Fruit fly (Drosophila melanogaster) whole organism, embryonic: ENCODE data around the gene Eig71Ea.

ENCODE experiments used
- Antp ChIP-seq: fragments of 200-800 bp; sonication (Bioruptor generic); optimal IDR thresholded peaks from 3 replicates; lab custom pipeline; 2016; ENCODE audit warnings: missing biosample characterization, missing genetic modification characterization
- BEAF-32 ChIP-seq: fragments of 200-800 bp; sonication (Bioruptor generic); optimal IDR thresholded peaks from 3 replicates; lab custom pipeline; 2017; ENCODE audit warnings: missing biosample characterization, missing genetic modification characterization, mild to moderate bottlenecking, moderate library complexity, missing genetic modification reagents
- CG10147 ChIP-seq: fragments of 200-800 bp; sonication (Bioruptor generic); optimal IDR thresholded peaks from 2 replicates; lab custom pipeline; 2019; ENCODE audit warnings: missing biosample characterization, mild to moderate bottlenecking, missing genetic modification characterization, moderate library complexity
- CG10979 ChIP-seq: fragments of 200-800 bp; sonication (Bioruptor generic); optimal IDR thresholded peaks from 2 replicates; lab custom pipeline; 2018; ENCODE audit warnings: missing biosample characterization, mild to moderate bottlenecking, missing genetic modification characterization, moderate library complexity
- CG12391 ChIP-seq: fragments of 200-800 bp; sonication (Bioruptor generic); optimal IDR thresholded peaks from 3 replicates; lab custom pipeline; 2018; ENCODE audit warnings: missing biosample characterization, mild to moderate bottlenecking, missing genetic modification characterization, moderate library complexity
- CG13287 ChIP-seq: fragments of 200-800 bp; sonication (Bioruptor generic); IDR thresholded peaks from 2 replicates; pipeline ENCODE4 v1.3.6; 2022; ENCODE audit warnings: missing biosample characterization, missing genetic modification characterization; ENCODE audit not compliant: partially characterized antibody
- CG13775 ChIP-seq: fragments of 200-800 bp; sonication (Bioruptor generic); optimal IDR thresholded peaks from 3 replicates; lab custom pipeline; 2017; ENCODE audit warnings: missing biosample characterization, mild to moderate bottlenecking, missing genetic modification characterization
- CG14965 ChIP-seq: fragments of 200-800 bp; sonication (Bioruptor generic); optimal IDR thresholded peaks from 2 replicates; lab custom pipeline; 2016; ENCODE audit warnings: missing biosample characterization, missing genetic modification characterization, borderline replicate concordance
- CG17361 ChIP-seq: fragments of 200-800 bp; sonication (Bioruptor generic); IDR thresholded peaks from 3 replicates; pipeline ENCODE4 v1.3.6; 2022; ENCODE audit warnings: missing biosample characterization, missing genetic modification characterization
- CG17385 ChIP-seq: fragments of 200-800 bp; sonication (Bioruptor generic); optimal IDR thresholded peaks from 3 replicates; lab custom pipeline; 2018; ENCODE audit warnings: missing biosample characterization, mild to moderate bottlenecking, missing genetic modification characterization
- CG1832 ChIP-seq: fragments of 200-800 bp; sonication (Bioruptor generic); optimal IDR thresholded peaks from 2 replicates; lab custom pipeline; 2017; ENCODE audit warnings: missing biosample characterization, mild to moderate bottlenecking, missing genetic modification characterization, inconsistent platforms
- CG34224 ChIP-seq: fragments of 200-800 bp; sonication (Bioruptor generic); IDR thresholded peaks from 3 replicates; pipeline ENCODE4 v1.3.6; 2022; ENCODE audit warnings: missing biosample characterization, missing genetic modification characterization; ENCODE audit not compliant: partially characterized antibody
- CG4360 ChIP-seq: fragments of 200-800 bp; sonication (Bioruptor generic); IDR thresholded peaks from 2 replicates; pipeline ENCODE4 v1.3.6; 2022; ENCODE audit warnings: missing biosample characterization, missing genetic modification characterization
- CG6791 ChIP-seq: fragments of 200-800 bp; sonication (Bioruptor generic); IDR thresholded peaks from 3 replicates; pipeline ENCODE4 v1.3.6; 2022; ENCODE audit warnings: missing biosample characterization, missing genetic modification characterization; ENCODE audit not compliant: partially characterized antibody
- CG9215 ChIP-seq: fragments of 200-800 bp; sonication (Bioruptor generic); IDR thresholded peaks from 2 replicates; pipeline ENCODE4 v1.3.6; 2022; ENCODE audit warnings: missing biosample characterization, missing genetic modification characterization
- CG9609 ChIP-seq: fragments of 200-800 bp; sonication (Bioruptor generic); optimal IDR thresholded peaks from 3 replicates; lab custom pipeline; 2016; ENCODE audit warnings: missing biosample characterization, missing genetic modification characterization
- Chrac-16 ChIP-seq: fragments of 200-800 bp; sonication (Bioruptor generic); optimal IDR thresholded peaks from 3 replicates; lab custom pipeline; 2016; ENCODE audit warnings: missing biosample characterization, missing genetic modification characterization
- Doc2 ChIP-seq: fragments of 200-800 bp; sonication (Bioruptor generic); IDR thresholded peaks from 2 replicates; pipeline ENCODE4 v1.3.6; 2022; ENCODE audit warnings: missing biosample characterization, missing genetic modification characterization
- Dref ChIP-seq: fragments of 200-800 bp; sonication (Bioruptor generic); IDR thresholded peaks from 2 replicates; pipeline ENCODE4 v1.3.6; 2022; ENCODE audit warnings: missing biosample characterization, missing genetic modification characterization
- Drgx ChIP-seq: fragments of 200-800 bp; sonication (Bioruptor generic); IDR thresholded peaks from 2 replicates; pipeline ENCODE4 v1.3.6; 2022; ENCODE audit warnings: missing biosample characterization, missing genetic modification characterization
- Ets97D ChIP-seq: fragments of 200-800 bp; sonication (Bioruptor generic); optimal IDR thresholded peaks from 3 replicates; lab custom pipeline; 2016; ENCODE audit warnings: missing biosample characterization, missing genetic modification characterization
- Fer1 ChIP-seq: fragments of 200-800 bp; sonication (Bioruptor generic); optimal IDR thresholded peaks from 2 replicates; lab custom pipeline; 2017; ENCODE audit warnings: missing biosample characterization, mild to moderate bottlenecking, missing genetic modification characterization
- Med ChIP-seq: fragments of 200-800 bp; sonication (Bioruptor generic); peaks from one replicate; lab custom pipeline; 2016; ENCODE audit warnings: missing biosample characterization, missing genetic modification characterization, mild to moderate bottlenecking, inconsistent platforms, moderate library complexity
- Mrtf ChIP-seq: fragments of 200-800 bp; sonication (Bioruptor generic); IDR thresholded peaks from 3 replicates; pipeline ENCODE4 v1.3.6; 2022; ENCODE audit warnings: missing biosample characterization, missing genetic modification characterization
- Myb ChIP-seq: fragments of 200-800 bp; sonication (Bioruptor generic); optimal IDR thresholded peaks from 2 replicates; lab custom pipeline; 2016; ENCODE audit warnings: missing biosample characterization, missing genetic modification characterization
- Nf-YA ChIP-seq: fragments of 200-800 bp; sonication (Bioruptor generic); IDR thresholded peaks from 2 replicates; pipeline ENCODE4 v1.3.6; 2022; ENCODE audit warnings: missing biosample characterization, missing genetic modification characterization
- Nf-YB ChIP-seq: fragments of 200-800 bp; sonication (Bioruptor generic); optimal IDR thresholded peaks from 3 replicates; lab custom pipeline; 2019; ENCODE audit warnings: missing biosample characterization, mild to moderate bottlenecking, missing genetic modification characterization, moderate library complexity
- Spps ChIP-seq: fragments of 200-800 bp; sonication (Bioruptor generic); optimal IDR thresholded peaks from 2 replicates; lab custom pipeline; 2018; ENCODE audit warnings: missing biosample characterization, mild to moderate bottlenecking, missing genetic modification characterization
- Stat92E ChIP-seq, 3 experiments: fragments of >200 bp in 2 of 3; fragments of 200-800 bp in 1 of 3; sonication (Bioruptor generic) in 1 of 3; optimal IDR thresholded peaks; 2 replicates each; lab custom pipeline; 2017 to 2019; ENCODE audit warnings: missing biosample characterization in 3 of 3, missing genetic modification characterization in 3 of 3, mild to moderate bottlenecking in 1 of 3, moderate library complexity in 1 of 3
- Xbp1 ChIP-seq: fragments of 200-800 bp; sonication (Bioruptor generic); optimal IDR thresholded peaks from 3 replicates; lab custom pipeline; 2016; ENCODE audit warnings: missing biosample characterization, mild to moderate bottlenecking, missing genetic modification characterization
- ac ChIP-seq: fragments of 200-800 bp; sonication (Bioruptor generic); optimal IDR thresholded peaks from 3 replicates; lab custom pipeline; 2017; ENCODE audit warnings: missing biosample characterization, mild to moderate bottlenecking, missing genetic modification characterization
- bab2 ChIP-seq: fragments of 200-800 bp; sonication (Bioruptor generic); optimal IDR thresholded peaks from 2 replicates; lab custom pipeline; 2016; ENCODE audit warnings: missing biosample characterization, missing genetic modification characterization
- bsh ChIP-seq, 2 experiments: fragments of 200-800 bp; sonication (Bioruptor generic); optimal IDR thresholded peaks; 2 replicates each; lab custom pipeline; 2017 to 2018; ENCODE audit warnings: mild to moderate bottlenecking in 2 of 2, missing biosample characterization in 2 of 2, missing genetic modification characterization in 2 of 2, moderate library complexity in 1 of 2
- ci ChIP-seq: fragments of 200-800 bp; sonication (Bioruptor generic); IDR thresholded peaks from 3 replicates; pipeline ENCODE4 v1.3.6; 2022; ENCODE audit warnings: missing biosample characterization, missing genetic modification characterization
- crol ChIP-seq: fragments of 200-800 bp; sonication (Bioruptor generic); IDR thresholded peaks from 2 replicates; pipeline ENCODE4 v1.3.6; 2022; ENCODE audit warnings: missing biosample characterization, missing genetic modification characterization
- crp ChIP-seq, 2 experiments: fragments of 200-800 bp; sonication (Bioruptor generic); optimal IDR thresholded peaks; 2 replicates in 1 of 2; 3 replicates in 1 of 2; lab custom pipeline; 2017; ENCODE audit warnings: missing biosample characterization in 2 of 2, missing genetic modification characterization in 2 of 2, mild to moderate bottlenecking in 1 of 2, moderate library complexity in 1 of 2
- ham ChIP-seq: fragments of 200-800 bp; sonication (Bioruptor generic); IDR thresholded peaks from 2 replicates; pipeline ENCODE4 v1.3.6; 2022; ENCODE audit warnings: missing biosample characterization, missing genetic modification characterization
- kay ChIP-seq: fragments of 200-800 bp; sonication (Bioruptor generic); optimal IDR thresholded peaks from 2 replicates; lab custom pipeline; 2016; ENCODE audit warnings: missing biosample characterization, missing genetic modification characterization
- lbe ChIP-seq: fragments of 200-800 bp; sonication (Bioruptor generic); optimal IDR thresholded peaks from 2 replicates; lab custom pipeline; 2016; ENCODE audit warnings: missing biosample characterization, mild to moderate bottlenecking, missing genetic modification characterization
- luna ChIP-seq: fragments of 200-800 bp; sonication (Bioruptor generic); optimal IDR thresholded peaks from 2 replicates; lab custom pipeline; 2016; ENCODE audit warnings: missing biosample characterization, missing genetic modification characterization
- otp ChIP-seq: fragments of 200-800 bp; sonication (Bioruptor generic); IDR thresholded peaks from 3 replicates; pipeline ENCODE4, ENCODE4 v1.3.6; 2022; ENCODE audit warnings: missing biosample characterization, missing genetic modification characterization
- phol ChIP-seq: fragments of 200-800 bp; sonication (Bioruptor generic); optimal IDR thresholded peaks from 3 replicates; lab custom pipeline; 2018; ENCODE audit warnings: missing biosample characterization, mild to moderate bottlenecking, missing genetic modification characterization, moderate library complexity
- row ChIP-seq: fragments of 200-800 bp; sonication (Bioruptor generic); IDR thresholded peaks from 3 replicates; pipeline ENCODE4 v1.3.6; 2022; ENCODE audit warnings: missing biosample characterization, missing genetic modification characterization
- sens ChIP-seq: fragments of 200-800 bp; sonication (Bioruptor generic); peaks from one replicate; lab custom pipeline; 2016; ENCODE audit warnings: missing biosample characterization, missing genetic modification characterization
- seq ChIP-seq: fragments of 200-800 bp; sonication (Bioruptor generic); IDR thresholded peaks from 2 replicates; pipeline ENCODE4 v1.3.6; 2022; ENCODE audit warnings: missing biosample characterization, missing genetic modification characterization
- slp2 ChIP-seq: fragments of 200-800 bp; sonication (Bioruptor generic); optimal IDR thresholded peaks from 2 replicates; lab custom pipeline; 2016; ENCODE audit warnings: missing biosample characterization, missing genetic modification characterization
- unc-4 ChIP-seq: fragments of 200-800 bp; sonication (Bioruptor generic); IDR thresholded peaks from 2 replicates; pipeline ENCODE4 v1.3.6; 2022; ENCODE audit warnings: missing biosample characterization, missing genetic modification characterization; ENCODE audit not compliant: partially characterized antibody
- vfl ChIP-seq: fragments of 200-800 bp; sonication (Bioruptor generic); optimal IDR thresholded peaks from 2 replicates; lab custom pipeline; 2016; ENCODE audit warnings: missing biosample characterization, missing genetic modification characterization

Eig71Ea gene

DNA sequence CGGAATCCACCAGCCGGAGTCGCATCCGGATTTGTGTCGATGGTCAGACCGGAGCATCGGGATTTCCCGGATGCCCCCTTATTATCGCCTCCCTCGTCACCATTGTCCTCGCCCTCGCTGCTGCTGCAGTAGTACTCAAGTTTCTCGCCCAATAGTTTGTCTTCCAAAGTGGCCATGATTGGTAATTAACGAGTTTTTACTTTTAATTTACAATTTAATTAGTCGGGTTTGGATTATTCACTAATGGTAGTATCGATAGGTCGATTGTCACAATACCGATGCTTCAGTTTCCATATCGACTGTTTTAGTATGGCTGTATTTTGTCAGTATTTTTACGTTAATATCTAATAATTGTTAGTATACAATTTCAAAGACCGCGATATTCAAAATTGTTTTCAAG lies 39.4 kb downstream of the Eig71Ea start, which contains the start of gene CG7650 (continued):
- peak; percentile 94 for TF ChIP-seq unc-4 (GFP tag; lab: Robert Waterston, UW)
- TF ChIP-seq Myb (GFP tag; lab: Kevin White, UChicago), result peak; percentile 28
- peak; percentile 97 for TF ChIP-seq CG13287 (GFP tag; lab: Robert Waterston, UW)
- peak; percentile 6 for TF ChIP-seq lbe (GFP tag; lab: Kevin White, UChicago)
- TF ChIP-seq vfl (GFP tag; lab: Kevin White, UChicago), result no peak
- TF ChIP-seq Dref (GFP tag; lab: Robert Waterston, UW), result peak; percentile 91
- peak in 1 of 3 experiments; percentile 65 for TF ChIP-seq Stat92E (GFP tag; optimal IDR thresholded peaks at IDR 0.05; lab: Kevin White, UChicago)
- peak; percentile 88 for TF ChIP-seq CG6791

DNA sequence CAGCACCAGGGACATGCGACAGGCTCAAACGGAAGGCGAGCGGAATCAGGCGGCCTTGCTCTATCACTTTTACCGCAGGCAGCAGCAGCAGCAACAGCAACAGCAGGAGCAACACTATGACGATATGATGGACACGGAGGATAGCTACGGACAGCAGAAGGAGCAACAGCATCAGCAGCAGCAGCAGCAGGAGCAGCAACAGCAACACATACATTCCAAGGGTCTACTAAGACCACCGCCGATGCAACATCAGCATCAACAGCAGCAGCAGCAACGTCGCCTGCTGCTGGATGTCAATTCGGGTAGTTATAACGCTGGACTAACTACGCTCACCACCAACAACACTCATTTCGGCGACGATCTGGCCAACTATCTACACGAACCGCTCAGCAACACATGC lies 44.5 kb downstream of the Eig71Ea start:
- TF ChIP-seq Antp (GFP tag; lab: Kevin White, UChicago), result no peak
- TF ChIP-seq ac (GFP tag; lab: Kevin White, UChicago), result no peak
- no peak for TF ChIP-seq ham (GFP tag; lab: Robert Waterston, UW)
- no peak for TF ChIP-seq Ets97D (GFP tag; lab: Kevin White, UChicago)
- no peak for TF ChIP-seq CG10147
- no peak for TF ChIP-seq crp (GFP tag; optimal IDR thresholded peaks at IDR 0.05; lab: Kevin White, UChicago)
- no peak for TF ChIP-seq BEAF-32 (GFP tag; lab: Kevin White, UChicago)
- no peak for TF ChIP-seq CG1832
- TF ChIP-seq Med (GFP tag; lab: Kevin White, UChicago), result peak; percentile 51
- TF ChIP-seq, all 482 proteins: peak for 1

DNA sequence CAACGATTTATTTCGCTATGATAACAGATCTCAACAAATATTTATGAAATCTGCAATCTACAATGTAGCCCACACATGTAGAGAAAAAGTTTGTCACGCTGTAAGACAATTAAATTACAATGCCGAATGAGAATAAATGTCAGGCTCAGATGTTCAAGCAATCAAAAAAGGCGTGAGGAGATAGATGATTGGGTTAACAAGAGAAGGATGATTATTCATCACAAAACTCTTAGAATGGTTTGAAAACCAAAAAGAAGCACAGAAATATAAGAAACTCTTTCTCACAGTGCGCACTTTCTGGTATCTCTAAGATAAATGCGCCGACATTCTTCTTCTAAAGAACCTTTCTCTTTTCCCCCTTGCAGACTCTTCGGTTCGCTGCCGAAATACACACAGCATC lies 49.4 kb downstream of the Eig71Ea start:
- TF ChIP-seq phol (tag; lab: Kevin White, UChicago), result peak; percentile 8
- TF ChIP-seq Chrac-16 (GFP tag; lab: Kevin White, UChicago), result peak; percentile 1
- TF ChIP-seq luna, result no peak
- TF ChIP-seq Nf-YB, result no peak
- TF ChIP-seq CG17361 (GFP tag; lab: Robert Waterston, UW), result no peak
- TF ChIP-seq CG14965, result no peak
- TF ChIP-seq Doc2 (GFP tag; lab: Robert Waterston, UW), result no peak
- TF ChIP-seq Spps (tag; lab: Kevin White, UChicago), result peak; percentile 11
- peak; percentile 15 for TF ChIP-seq kay (GFP tag; lab: Kevin White, UChicago)
- no peak for TF ChIP-seq slp2 (GFP tag; lab: Kevin White, UChicago)
- TF ChIP-seq CG10979 (tag; lab: Kevin White, UChicago), result peak; percentile 11
- TF ChIP-seq CG17385 (GFP tag; lab: Kevin White, UChicago), result peak; percentile 10
- TF ChIP-seq otp (GFP tag; lab: Robert Waterston, UW), result no peak
- no peak for TF ChIP-seq Fer1 (GFP tag; lab: Kevin White, UChicago)
- TF ChIP-seq seq (GFP tag; lab: Robert Waterston, UW), result 0 out of 2 replicates have a peak, but pooled peaks have one; percentile 14
- no peak for TF ChIP-seq Nf-YA (GFP tag; lab: Robert Waterston, UW)
- TF ChIP-seq CG34224 (GFP tag; lab: Robert Waterston, UW), result no peak
- TF ChIP-seq CG4360 (GFP tag; lab: Robert Waterston, UW), result no peak
- TF ChIP-seq CG9609 (GFP tag; lab: Kevin White, UChicago), result no peak
- peak; percentile 43; the same call in 2 of the 3 replicates for TF ChIP-seq row (GFP tag; lab: Robert Waterston, UW)
- peak; percentile 83 for TF ChIP-seq Med (GFP tag; lab: Kevin White, UChicago)
- TF ChIP-seq Mrtf, result no peak
- no peak for TF ChIP-seq Xbp1 (GFP tag; lab: Kevin White, UChicago)
- TF ChIP-seq CG9215 (GFP tag; lab: Robert Waterston, UW), result no peak
- TF ChIP-seq CG12391 (tag; lab: Kevin White, UChicago), result peak; percentile 21
- TF ChIP-seq bab2 (GFP tag; lab: Kevin White, UChicago), result peak; percentile 14
- peak; percentile 10 for TF ChIP-seq CG13775 (GFP tag; lab: Kevin White, UChicago)
- TF ChIP-seq ci (GFP tag; lab: Robert Waterston, UW), result 0 out of 3 replicates have a peak, but pooled peaks have one; percentile 63
- peak in 1 of 2 experiments; percentile 50 for TF ChIP-seq bsh (GFP tag; optimal IDR thresholded peaks at IDR 0.05; lab: Kevin White, UChicago)
- TF ChIP-seq crol (GFP tag; lab: Robert Waterston, UW), result 0 out of 2 replicates have a peak, but pooled peaks have one; percentile 17
- TF ChIP-seq sens, result peak; percentile 87
- TF ChIP-seq Drgx (GFP tag; lab: Robert Waterston, UW), result no peak
